Worm (Caenorhabditis elegans) whole organism, late embryonic: ENCODE results near the gene aakg-1.

ENCODE experiments used
- K02D7.2 ChIP-seq: sonication (generic microtip); optimal IDR thresholded peaks from 2 replicates; lab custom pipeline; 2017; ENCODE audit warnings: mild to moderate bottlenecking, missing genetic modification characterization, missing compliant biosample characterization
- T23F11.4 ChIP-seq: fragments of 200-800 bp; sonication (Bioruptor generic); optimal IDR thresholded peaks from 2 replicates; lab custom pipeline; 2018; ENCODE audit warnings: mild to moderate bottlenecking, missing genetic modification characterization, missing compliant biosample characterization
- Y22D7AL.16 ChIP-seq: sonication (generic microtip); optimal IDR thresholded peaks from 2 replicates; lab custom pipeline; 2016; ENCODE audit warnings: missing genetic modification characterization, missing compliant biosample characterization
- ama-1 ChIP-seq: fragments of 150-350 bp; optimal IDR thresholded peaks from 2 replicates; lab custom pipeline; 2014
- ceh-19 ChIP-seq: fragments of 200-800 bp; sonication (Bioruptor generic); optimal IDR thresholded peaks from 2 replicates; lab custom pipeline; 2018; ENCODE audit warnings: mild to moderate bottlenecking, missing genetic modification characterization, missing compliant biosample characterization
- ceh-24 ChIP-seq: sonication (generic microtip); optimal IDR thresholded peaks from 2 replicates; lab custom pipeline; 2016; ENCODE audit warnings: mild to moderate bottlenecking, missing genetic modification characterization, missing compliant biosample characterization
- ceh-30 ChIP-seq: fragments of 150-350 bp; optimal IDR thresholded peaks from 2 replicates; lab custom pipeline; 2014; ENCODE audit warnings: missing biosample characterization, missing genetic modification characterization
- ceh-31 ChIP-seq: sonication (generic microtip); optimal IDR thresholded peaks from 2 replicates; lab custom pipeline; 2016; ENCODE audit warnings: missing genetic modification characterization, missing compliant biosample characterization
- ceh-45 ChIP-seq: fragments of 200-800 bp; sonication (Bioruptor generic); IDR thresholded peaks from 2 replicates; pipeline ENCODE4 v1.3.6; 2022; ENCODE audit warnings: missing genetic modification reagents, missing genetic modification characterization, missing compliant biosample characterization
- ceh-48 ChIP-seq: sonication (generic microtip); optimal IDR thresholded peaks from 2 replicates; lab custom pipeline; 2016; ENCODE audit warnings: missing genetic modification characterization, inconsistent platforms, missing compliant biosample characterization
- dve-1 ChIP-seq: sonication (generic microtip); optimal IDR thresholded peaks from 2 replicates; lab custom pipeline; 2017; ENCODE audit warnings: antibody characterized with exemption, mild to moderate bottlenecking, missing genetic modification characterization, missing compliant biosample characterization
- elt-2 ChIP-seq: sonication (generic microtip); optimal IDR thresholded peaks from 2 replicates; lab custom pipeline; 2016; ENCODE audit warnings: missing genetic modification reagents, missing genetic modification characterization, missing compliant biosample characterization
- elt-4 ChIP-seq: sonication (generic microtip); optimal IDR thresholded peaks from 2 replicates; lab custom pipeline; 2016; ENCODE audit warnings: missing genetic modification characterization, missing compliant biosample characterization
- ets-4 ChIP-seq: sonication (generic microtip); optimal IDR thresholded peaks from 2 replicates; lab custom pipeline; 2016; ENCODE audit warnings: missing genetic modification characterization, missing compliant biosample characterization
- eyg-1 ChIP-seq: sonication (generic microtip); optimal IDR thresholded peaks from 2 replicates; lab custom pipeline; 2016; ENCODE audit warnings: missing genotype, missing genetic modification characterization, missing compliant biosample characterization
- fkh-10 ChIP-seq: fragments of 150-350 bp; optimal IDR thresholded peaks from 2 replicates; lab custom pipeline; 2014; ENCODE audit warnings: missing biosample characterization, missing genetic modification reagents, missing genetic modification characterization
- gmeb-2 ChIP-seq: sonication (generic microtip); optimal IDR thresholded peaks from 2 replicates; lab custom pipeline; 2016; ENCODE audit warnings: missing genetic modification characterization, inconsistent platforms, missing compliant biosample characterization
- hlh-13 ChIP-seq: fragments of 200-800 bp; sonication (Bioruptor generic); optimal IDR thresholded peaks from 2 replicates; lab custom pipeline; 2018; ENCODE audit warnings: mild to moderate bottlenecking, missing genetic modification characterization, missing compliant biosample characterization
- hlh-30 ChIP-seq: sonication (generic microtip); optimal IDR thresholded peaks from 2 replicates; lab custom pipeline; 2017; ENCODE audit warnings: antibody characterized with exemption, missing genetic modification characterization, missing compliant biosample characterization; ENCODE audit not compliant: insufficient read depth
- hlh-8 ChIP-seq: sonication (generic microtip); optimal IDR thresholded peaks from 2 replicates; lab custom pipeline; 2016; ENCODE audit warnings: missing genotype, missing genetic modification characterization, missing compliant biosample characterization
- madf-2 ChIP-seq: sonication (generic microtip); optimal IDR thresholded peaks from 2 replicates; lab custom pipeline; 2017; ENCODE audit warnings: missing genetic modification characterization, missing compliant biosample characterization
- mec-3 ChIP-seq: sonication (generic microtip); optimal IDR thresholded peaks from 2 replicates; lab custom pipeline; 2016; ENCODE audit warnings: borderline replicate concordance, missing genetic modification characterization, missing compliant biosample characterization
- nfya-1 ChIP-seq: sonication (generic microtip); optimal IDR thresholded peaks from 2 replicates; lab custom pipeline; 2017; ENCODE audit warnings: missing genetic modification characterization, mild to moderate bottlenecking, missing compliant biosample characterization, antibody characterized with exemption, moderate library complexity
- nhr-11 ChIP-seq: fragments of 150-350 bp; optimal IDR thresholded peaks from 2 replicates; lab custom pipeline; 2014; ENCODE audit warnings: missing biosample characterization, missing genetic modification characterization
- nhr-232 ChIP-seq: sonication (generic microtip); optimal IDR thresholded peaks from 2 replicates; lab custom pipeline; 2016; ENCODE audit warnings: missing genetic modification characterization, missing compliant biosample characterization
- npax-4 ChIP-seq: sonication (generic microtip); optimal IDR thresholded peaks from 2 replicates; lab custom pipeline; 2016; ENCODE audit warnings: missing genetic modification characterization, missing compliant biosample characterization
- odd-2 ChIP-seq: sonication (generic microtip); optimal IDR thresholded peaks from 2 replicates; lab custom pipeline; 2017; ENCODE audit warnings: antibody characterized with exemption, mild to moderate bottlenecking, missing genetic modification characterization, missing compliant biosample characterization
- pag-3 ChIP-seq: sonication (generic microtip); optimal IDR thresholded peaks from 2 replicates; lab custom pipeline; 2016; ENCODE audit warnings: missing compliant biosample characterization, missing genetic modification characterization, borderline replicate concordance
- pat-9 ChIP-seq: fragments of 200-800 bp; sonication (Bioruptor generic); optimal IDR thresholded peaks from 2 replicates; lab custom pipeline; 2018; ENCODE audit warnings: mild to moderate bottlenecking, missing genetic modification characterization, moderate library complexity, missing compliant biosample characterization
- pax-1 ChIP-seq: fragments of 150-350 bp; optimal IDR thresholded peaks from 2 replicates; lab custom pipeline; 2014; ENCODE audit warnings: missing biosample characterization, missing genetic modification characterization
- pha-2 ChIP-seq: sonication (generic microtip); optimal IDR thresholded peaks from 2 replicates; lab custom pipeline; 2017; ENCODE audit warnings: mild to moderate bottlenecking, missing genetic modification characterization, missing compliant biosample characterization
- pha-4 ChIP-seq: fragments of 150-350 bp; optimal IDR thresholded peaks from 2 replicates; lab custom pipeline; 2018; ENCODE audit warnings: missing biosample characterization, missing genetic modification reagents, missing genetic modification characterization
- pqm-1 ChIP-seq: sonication (generic microtip); optimal IDR thresholded peaks from 2 replicates; lab custom pipeline; 2016; ENCODE audit warnings: missing genetic modification characterization, missing compliant biosample characterization
- pros-1 ChIP-seq: fragments of 150-350 bp; optimal IDR thresholded peaks from 2 replicates; lab custom pipeline; 2014; ENCODE audit warnings: missing biosample characterization, missing genetic modification reagents, missing genetic modification characterization
- sdc-2 ChIP-seq: sonication (generic microtip); optimal IDR thresholded peaks from 2 replicates; lab custom pipeline; 2016; ENCODE audit warnings: missing genotype, missing genetic modification characterization, missing compliant biosample characterization
- sox-2 ChIP-seq: fragments of 200-800 bp; sonication (Bioruptor generic); IDR thresholded peaks from 2 replicates; pipeline ENCODE4 v1.3.6; 2022; ENCODE audit warnings: missing genetic modification reagents, missing genetic modification characterization, missing compliant biosample characterization
- tbx-2 ChIP-seq: sonication (generic microtip); optimal IDR thresholded peaks from 2 replicates; lab custom pipeline; 2016; ENCODE audit warnings: missing genetic modification characterization, missing compliant biosample characterization
- tbx-7 ChIP-seq: sonication (generic microtip); optimal IDR thresholded peaks from 2 replicates; lab custom pipeline; 2016; ENCODE audit warnings: missing genotype, missing genetic modification characterization, missing compliant biosample characterization
- ttx-3 ChIP-seq: sonication (generic microtip); optimal IDR thresholded peaks from 2 replicates; lab custom pipeline; 2016; ENCODE audit warnings: missing genetic modification reagents, missing genetic modification characterization, missing compliant biosample characterization
- unc-55 ChIP-seq: sonication (generic microtip); optimal IDR thresholded peaks from 2 replicates; lab custom pipeline; 2017; ENCODE audit warnings: missing biosample characterization, missing genetic modification reagents, missing genetic modification characterization
- unc-86 ChIP-seq: sonication (generic microtip); optimal IDR thresholded peaks from 2 replicates; lab custom pipeline; 2016; ENCODE audit warnings: missing genetic modification characterization, missing compliant biosample characterization
- zip-5 ChIP-seq: sonication (generic microtip); optimal IDR thresholded peaks from 2 replicates; lab custom pipeline; 2016; ENCODE audit warnings: missing genetic modification characterization, missing compliant biosample characterization

The aakg-1 gene

ce11 chrIII:12556104-12556503 lies 19.1 kb downstream of the aakg-1 start (continued):
- TF ChIP-seq ceh-24 (tag; lab: Kevin White, UChicago) = no peak
- peak; percentile 71 for TF ChIP-seq nfya-1 (tag; lab: Kevin White, UChicago)
- no peak for TF ChIP-seq elt-4 (tag; lab: Kevin White, UChicago)
- no peak for TF ChIP-seq gmeb-2 (tag; lab: Kevin White, UChicago)
- TF ChIP-seq unc-55 (GFP tag; lab: Kevin White, UChicago) = peak; percentile 27
- no peak for TF ChIP-seq odd-2
- TF ChIP-seq hlh-8 (tag; lab: Kevin White, UChicago) = no peak
- TF ChIP-seq pqm-1 = no peak
- no peak for TF ChIP-seq fkh-10 (GFP tag; lab: Kevin White, UChicago)
- TF ChIP-seq K02D7.2 (tag; lab: Kevin White, UChicago) = no peak
- TF ChIP-seq tbx-7 (tag; lab: Kevin White, UChicago) = no peak
- TF ChIP-seq madf-2 (tag; lab: Kevin White, UChicago) = no peak
- TF ChIP-seq pha-2 = no peak
- no peak for TF ChIP-seq ceh-30 (tag; lab: Kevin White, UChicago)
- no peak for TF ChIP-seq npax-4 (tag; lab: Kevin White, UChicago)
- TF ChIP-seq Y22D7AL.16 (tag; lab: Kevin White, UChicago) = no peak
- peak; percentile 57 for TF ChIP-seq hlh-30 (tag; lab: Kevin White, UChicago)
- no peak for TF ChIP-seq ets-4 (tag; lab: Kevin White, UChicago)
- no peak for TF ChIP-seq hlh-13 (GFP tag; lab: Kevin White, UChicago)
- no peak for TF ChIP-seq pha-4 (tag; lab: Kevin White, UChicago)
- peak; percentile 27 for TF ChIP-seq tbx-2
- TF ChIP-seq ceh-19 (GFP tag; lab: Kevin White, UChicago) = no peak
- TF ChIP-seq pax-1 (tag; lab: Kevin White, UChicago) = no peak
- TF ChIP-seq sdc-2 (tag; lab: Kevin White, UChicago) = no peak

DNA sequence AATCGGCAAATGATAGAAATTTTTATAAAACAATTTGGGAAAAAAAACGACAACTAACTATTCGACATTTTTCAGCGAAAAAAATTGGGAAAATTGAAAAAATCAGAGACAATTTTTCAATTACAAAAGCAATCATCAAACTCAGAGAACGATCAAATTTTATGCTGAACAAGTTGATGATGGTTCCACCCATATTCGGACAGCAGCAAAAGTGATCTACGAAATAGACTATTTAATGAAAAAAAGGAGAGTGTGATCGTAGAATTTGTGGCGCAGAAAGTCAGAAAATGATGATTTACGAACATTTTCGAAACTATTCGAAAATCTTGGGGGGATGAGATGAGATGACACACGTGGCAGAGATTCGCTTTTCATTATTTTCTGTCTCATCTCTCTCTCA lies 23.9 kb downstream of the aakg-1 start:
- TF ChIP-seq unc-86 (tag; lab: Kevin White, UChicago) (no peak), odd-2 (no peak), ceh-19 (GFP tag; lab: Kevin White, UChicago) (no peak), pat-9 (tag; lab: Kevin White, UChicago) (no peak), tbx-2 (no peak), pax-1 (tag; lab: Kevin White, UChicago) (no peak), ama-1 (no peak), ceh-30 (tag; lab: Kevin White, UChicago) (no peak), K02D7.2 (tag; lab: Kevin White, UChicago) (no peak), zip-5 (no peak), hlh-8 (tag; lab: Kevin White, UChicago) (no peak), mec-3 (tag; lab: Kevin White, UChicago) (no peak), eyg-1 (tag; lab: Kevin White, UChicago) (no peak), Y22D7AL.16 (tag; lab: Kevin White, UChicago) (no peak), gmeb-2 (tag; lab: Kevin White, UChicago) (no peak), elt-4 (tag; lab: Kevin White, UChicago) (no peak), ceh-31 (tag; lab: Kevin White, UChicago) (no peak), T23F11.4 (no peak), pqm-1 (no peak), pag-3 (tag; lab: Kevin White, UChicago) (no peak)

ce11 chrIII:12549657-12550056 lies 25.5 kb downstream of the aakg-1 start:
- peak; percentile 8 for TF ChIP-seq nfya-1 (tag; lab: Kevin White, UChicago)
- TF ChIP-seq dve-1 (tag; lab: Kevin White, UChicago) = peak; percentile 31
- no peak for TF ChIP-seq pros-1 (tag; lab: Kevin White, UChicago)
- TF ChIP-seq ets-4 (tag; lab: Kevin White, UChicago) = no peak
- no peak for TF ChIP-seq pat-9 (tag; lab: Kevin White, UChicago)
- no peak for TF ChIP-seq nhr-232
- TF ChIP-seq pha-2 = no peak
- TF ChIP-seq nhr-11 = no peak
- no peak for TF ChIP-seq mec-3 (tag; lab: Kevin White, UChicago)
- no peak for TF ChIP-seq ceh-45
- TF ChIP-seq ttx-3 (tag; lab: Kevin White, UChicago) = no peak
- no peak for TF ChIP-seq ceh-48 (tag; lab: Kevin White, UChicago)
- TF ChIP-seq sox-2 (GFP tag; lab: Robert Waterston, UW) = no peak
- TF ChIP-seq unc-86 (tag; lab: Kevin White, UChicago) = no peak
- no peak for TF ChIP-seq ceh-30 (tag; lab: Kevin White, UChicago)
- TF ChIP-seq pag-3 (tag; lab: Kevin White, UChicago) = no peak
- peak; percentile 96 for TF ChIP-seq elt-2
- TF ChIP-seq tbx-2 = no peak
